Comparison of ENCODE assay signal across 2 fruit fly cellular contexts in genomic region chr3L:10382882-10383281, dm6.
TF ChIP-seq lines count a peak whose summit lies in the region.

No protein-coding gene starts in this region.

TF ChIP-seq in whole organism, adult, 20 proteins besides CTCF, POLR2A, EP300 and RAD21:
- peak; percentile 90 for TF ChIP-seq tj (GFP tag; optimal IDR thresholded peaks at IDR 0.05; lab: Kevin White, UChicago)
- TF ChIP-seq pad (GFP tag; optimal IDR thresholded peaks at IDR 0.05; lab: Kevin White, UChicago), result no peak
- peak; percentile 51 for TF ChIP-seq kay (GFP tag; lab: Kevin White, UChicago; ENCODE audit: borderline replicate concordance)
- no peak for TF ChIP-seq CG14711 (tag; optimal IDR thresholded peaks at IDR 0.05; lab: Kevin White, UChicago)

TF ChIP-seq in whole organism, prepupa, 60 proteins besides CTCF, POLR2A, EP300 and RAD21:
- TF ChIP-seq CG10631 (GFP tag; optimal IDR thresholded peaks at IDR 0.05; lab: Kevin White, UChicago) (no peak), eg (GFP tag; IDR thresholded peaks at IDR 0.05; lab: Robert Waterston, UW) (no peak), Eip78C (GFP tag; lab: Kevin White, UChicago) (peak; percentile 22), svp (GFP tag; lab: Kevin White, UChicago) (peak; percentile 12), pdm3 (GFP tag; optimal IDR thresholded peaks at IDR 0.05; lab: Kevin White, UChicago) (no peak)
